Worm (Caenorhabditis elegans) whole organism, L1 larva: Measurements from ENCODE around the gene T05H10.8.

ENCODE experiments used
- C34B4.2 ChIP-seq: sonication (generic microtip); optimal IDR thresholded peaks from 2 replicates; lab custom pipeline; 2017; ENCODE audit warnings: mild to moderate bottlenecking, missing genetic modification characterization, missing compliant biosample characterization
- aly-2 ChIP-seq: fragments of 150-350 bp; optimal IDR thresholded peaks from 2 replicates; lab custom pipeline; 2014; ENCODE audit warnings: missing biosample characterization, missing genetic modification characterization
- blmp-1 ChIP-seq: fragments of 150-350 bp; optimal IDR thresholded peaks from 2 replicates; lab custom pipeline; 2014; ENCODE audit warnings: missing biosample characterization, missing genetic modification characterization
- ces-1 ChIP-seq: fragments of 150-350 bp; optimal IDR thresholded peaks from 2 replicates; lab custom pipeline; 2014; ENCODE audit warnings: missing biosample characterization, missing genetic modification reagents, missing genetic modification characterization
- dpl-1 ChIP-seq, 3 experiments: fragments of 150-350 bp in 2 of 3; sonication (generic microtip) in 1 of 3; optimal IDR thresholded peaks; 2 replicates each; lab custom pipeline; 2014 to 2017; ENCODE audit warnings: missing biosample characterization in 3 of 3, missing genetic modification characterization in 3 of 3, missing genetic modification reagents in 3 of 3
- dsc-1 ChIP-seq: sonication (generic microtip); optimal IDR thresholded peaks from 2 replicates; lab custom pipeline; 2016; ENCODE audit warnings: mild to moderate bottlenecking, missing genetic modification characterization, missing compliant biosample characterization
- efl-1 ChIP-seq, 4 experiments: fragments of 150-350 bp; optimal IDR thresholded peaks in 3 of 4; peaks in 1 of 4; 1 replicate in 1 of 4; 2 replicates in 3 of 4; lab custom pipeline; 2014; ENCODE audit warnings: missing biosample characterization in 2 of 4, missing genetic modification characterization in 2 of 4, missing genetic modification reagents in 2 of 4
- elt-3 ChIP-seq, 6 experiments: fragments of 150-350 bp in 1 of 6; sonication (generic microtip); optimal IDR thresholded peaks; 2 replicates each; lab custom pipeline; 2017 to 2018; ENCODE audit warnings: missing biosample characterization in 6 of 6, missing genetic modification characterization in 6 of 6, inconsistent platforms in 1 of 6
- ets-5 ChIP-seq: fragments of 200-800 bp; sonication (Bioruptor generic); IDR thresholded peaks from 2 replicates; pipeline ENCODE4 v1.3.6; 2022; ENCODE audit warnings: missing genetic modification characterization, missing compliant biosample characterization
- hpl-2 ChIP-seq: fragments of 150-350 bp; optimal IDR thresholded peaks from 2 replicates; lab custom pipeline; 2014; ENCODE audit warnings: missing biosample characterization, missing genetic modification reagents, missing genetic modification characterization
- jun-1 ChIP-seq: fragments of 150-350 bp; optimal IDR thresholded peaks from 2 replicates; lab custom pipeline; 2014; ENCODE audit warnings: missing biosample characterization, missing genetic modification reagents, missing genetic modification characterization
- lin-14 ChIP-seq: fragments of 200-800 bp; sonication (Bioruptor generic); optimal IDR thresholded peaks from 2 replicates; lab custom pipeline; 2018; ENCODE audit warnings: mild to moderate bottlenecking, missing genetic modification characterization, moderate library complexity, missing compliant biosample characterization
- lin-15B ChIP-seq: fragments of 150-350 bp; sonication (generic microtip); optimal IDR thresholded peaks from 3 replicates; lab custom pipeline; 2014; ENCODE audit warnings: missing biosample characterization, missing genetic modification characterization
- lin-35 ChIP-seq, 2 experiments: fragments of 150-350 bp; optimal IDR thresholded peaks; 2 replicates each; lab custom pipeline; 2014; ENCODE audit warnings: missing biosample characterization in 2 of 2, missing genetic modification characterization in 2 of 2, missing genetic modification reagents in 2 of 2
- lin-39 ChIP-seq: fragments of 150-350 bp; optimal IDR thresholded peaks from 2 replicates; lab custom pipeline; 2014; ENCODE audit warnings: missing biosample characterization, missing genetic modification reagents, missing genetic modification characterization
- lsy-2 ChIP-seq, 2 experiments: fragments of 150-350 bp; optimal IDR thresholded peaks; 2 replicates each; lab custom pipeline; 2014; ENCODE audit warnings: missing biosample characterization in 2 of 2, missing genetic modification characterization in 2 of 2
- mab-9 ChIP-seq: fragments of 200-800 bp; sonication (Bioruptor generic); IDR thresholded peaks from 2 replicates; pipeline ENCODE4 v1.3.6; 2022; ENCODE audit warnings: missing genetic modification reagents, missing genetic modification characterization, missing compliant biosample characterization
- mep-1 ChIP-seq: fragments of 150-350 bp; optimal IDR thresholded peaks from 2 replicates; lab custom pipeline; 2014; ENCODE audit warnings: missing biosample characterization, missing genetic modification characterization
- nhr-11 ChIP-seq: fragments of 150-350 bp; optimal IDR thresholded peaks from 2 replicates; lab custom pipeline; 2014; ENCODE audit warnings: missing biosample characterization, missing genetic modification characterization
- nhr-20 ChIP-seq: sonication (generic microtip); optimal IDR thresholded peaks from 2 replicates; lab custom pipeline; 2016; ENCODE audit warnings: mild to moderate bottlenecking, missing genetic modification characterization, missing compliant biosample characterization
- nhr-28 ChIP-seq: fragments of 150-350 bp; optimal IDR thresholded peaks from 2 replicates; lab custom pipeline; 2014; ENCODE audit warnings: missing biosample characterization, missing genetic modification characterization
- nhr-71 ChIP-seq: sonication (generic microtip); optimal IDR thresholded peaks from 2 replicates; lab custom pipeline; 2016; ENCODE audit warnings: mild to moderate bottlenecking, missing genetic modification characterization, moderate library complexity, missing compliant biosample characterization
- nhr-84 ChIP-seq: sonication (generic microtip); optimal IDR thresholded peaks from 2 replicates; lab custom pipeline; 2017; ENCODE audit warnings: missing biosample characterization, missing genetic modification characterization
- nhr-85 ChIP-seq: sonication (generic microtip); peaks from one replicate; lab custom pipeline; 2016; ENCODE audit warnings: missing genetic modification characterization, inconsistent platforms, missing compliant biosample characterization
- nhr-90 ChIP-seq: sonication (generic microtip); optimal IDR thresholded peaks from 2 replicates; lab custom pipeline; 2016; ENCODE audit warnings: mild to moderate bottlenecking, missing genetic modification characterization, missing compliant biosample characterization; ENCODE audit not compliant: poor library complexity
- pqm-1 ChIP-seq: sonication (generic microtip); optimal IDR thresholded peaks from 3 replicates; lab custom pipeline; 2017; ENCODE audit warnings: missing biosample characterization, missing genetic modification characterization
- snu-23 ChIP-seq: sonication (generic microtip); optimal IDR thresholded peaks from 2 replicates; lab custom pipeline; 2016; ENCODE audit warnings: missing genetic modification characterization, missing compliant biosample characterization
- swsn-7 ChIP-seq: sonication (generic microtip); optimal IDR thresholded peaks from 2 replicates; lab custom pipeline; 2016; ENCODE audit warnings: missing genetic modification characterization, missing compliant biosample characterization
- unc-30 ChIP-seq: sonication (generic microtip); optimal IDR thresholded peaks from 2 replicates; lab custom pipeline; 2017; ENCODE audit warnings: missing biosample characterization, missing genetic modification characterization
- unc-62 ChIP-seq: fragments of 150-350 bp; optimal IDR thresholded peaks from 2 replicates; lab custom pipeline; 2014; ENCODE audit warnings: missing biosample characterization, missing genetic modification reagents, missing genetic modification characterization
- unc-86 ChIP-seq: sonication (generic microtip); optimal IDR thresholded peaks from 2 replicates; lab custom pipeline; 2016; ENCODE audit warnings: missing genetic modification characterization, missing compliant biosample characterization
- unc-98 ChIP-seq: fragments of 200-800 bp; sonication (Bioruptor generic); IDR thresholded peaks from 2 replicates; pipeline ENCODE4 v1.3.6; 2022; ENCODE audit warnings: missing genetic modification characterization, missing compliant biosample characterization
- vab-15 ChIP-seq: sonication (generic microtip); optimal IDR thresholded peaks from 2 replicates; lab custom pipeline; 2017; ENCODE audit warnings: missing genotype, mild to moderate bottlenecking, missing genetic modification characterization, missing compliant biosample characterization
- zag-1 ChIP-seq: fragments of 150-350 bp; optimal IDR thresholded peaks from 2 replicates; lab custom pipeline; 2014; ENCODE audit warnings: missing biosample characterization, missing genetic modification characterization
- ztf-4 ChIP-seq: fragments of 150-350 bp; optimal IDR thresholded peaks from 2 replicates; lab custom pipeline; 2014; ENCODE audit warnings: missing biosample characterization, missing genetic modification characterization

The T05H10.8 gene

DNA sequence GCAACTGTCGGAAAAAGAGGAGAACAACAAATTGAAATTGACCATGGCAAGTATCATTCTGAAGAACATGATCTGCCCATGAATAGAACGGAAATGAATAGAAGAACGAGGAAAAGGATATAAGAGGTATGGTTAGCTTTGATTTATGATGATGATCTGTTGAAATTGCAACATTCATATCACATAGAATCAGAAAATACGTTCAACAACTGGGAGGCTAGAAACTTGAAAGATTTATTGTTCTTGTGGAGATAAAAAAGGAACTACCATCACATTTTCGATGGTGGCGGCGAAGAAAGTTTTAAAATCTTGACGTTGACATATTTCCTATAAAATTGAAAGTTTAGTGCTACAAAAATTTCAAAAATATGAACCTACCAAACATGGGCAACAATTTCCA is 34.4 kb downstream of the T05H10.8 start:
- TF ChIP-seq lsy-2 (tag; optimal IDR thresholded peaks at IDR 0.05; lab: Kevin White, UChicago) (no peak), vab-15 (tag; lab: Kevin White, UChicago) (no peak), nhr-20 (tag; lab: Kevin White, UChicago) (no peak), unc-86 (tag; lab: Kevin White, UChicago) (no peak), dsc-1 (tag; lab: Kevin White, UChicago) (no peak), lin-15B (tag; lab: Kevin White, UChicago) (no peak), efl-1 (optimal IDR thresholded peaks at IDR 0.05; lab: Kevin White, UChicago) (no peak), efl-1 (GFP tag; optimal IDR thresholded peaks at IDR 0.05 in 1 of 2; lab: Kevin White, UChicago) (no peak), hpl-2 (GFP tag; lab: Kevin White, UChicago) (no peak), pqm-1 (tag; lab: Kevin White, UChicago) (no peak), nhr-11 (tag; lab: Kevin White, UChicago) (no peak), C34B4.2 (tag; lab: Kevin White, UChicago) (no peak), unc-98 (no peak), aly-2 (no peak), zag-1 (no peak), nhr-28 (tag; lab: Kevin White, UChicago) (no peak)

- TF ChIP-seq ets-5, result no peak
- no peak for TF ChIP-seq unc-62 (GFP tag; lab: Kevin White, UChicago)
- peak; percentile 58 for TF ChIP-seq blmp-1 (tag; lab: Kevin White, UChicago)
- TF ChIP-seq lin-14 (GFP tag; lab: Kevin White, UChicago), result no peak
- TF ChIP-seq swsn-7 (tag; lab: Kevin White, UChicago), result no peak
- TF ChIP-seq elt-3 (tag; optimal IDR thresholded peaks at IDR 0.05; lab: Kevin White, UChicago), result no peak
- TF ChIP-seq, all 84 proteins: peak for 1
These were observed 35.0 kb downstream of the T05H10.8 start for ce11 chrII:8093914-8094313.

DNA sequence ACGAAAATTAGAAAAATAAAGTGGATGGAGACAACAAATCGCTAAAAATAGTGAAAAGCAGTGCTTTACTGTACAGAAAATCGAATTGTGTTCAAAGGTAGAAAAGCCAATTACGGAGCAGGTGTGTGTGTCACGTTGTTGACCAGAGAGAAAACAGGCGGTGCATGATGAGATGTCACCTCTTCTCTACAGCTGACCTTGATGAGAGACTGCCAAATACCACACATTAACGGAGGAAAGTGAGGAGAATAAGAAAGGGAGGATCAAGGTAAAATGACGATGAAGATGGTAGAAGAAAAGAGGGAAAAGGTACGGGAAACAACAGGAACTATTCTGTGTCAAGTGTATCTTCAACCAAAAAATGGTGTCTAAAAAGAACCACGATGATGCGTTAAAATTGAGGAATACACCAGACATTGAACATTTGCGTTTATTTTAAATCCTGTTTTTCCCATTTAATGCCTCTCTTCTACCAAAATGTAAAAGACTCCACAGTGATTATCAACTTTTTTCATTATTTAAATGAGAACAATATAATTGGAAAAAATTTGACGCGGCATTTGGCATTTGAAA is 40.4 kb downstream of the T05H10.8 start:
- TF ChIP-seq nhr-71 (tag; lab: Kevin White, UChicago) (peak; percentile 35), nhr-20 (tag; lab: Kevin White, UChicago) (peak; percentile 9), lin-14 (GFP tag; lab: Kevin White, UChicago) (peak; percentile 76), nhr-85 (peak; percentile 84), vab-15 (tag; lab: Kevin White, UChicago) (no peak), lin-35 (GFP tag; optimal IDR thresholded peaks at IDR 0.05; lab: Kevin White, UChicago) (peak in 1 of 2 experiments; percentile 27), lin-15B (tag; lab: Kevin White, UChicago) (no peak), mab-9 (GFP tag; lab: Robert Waterston, UW) (no peak), snu-23 (GFP tag; lab: Kevin White, UChicago) (peak; percentile 51), dpl-1 (GFP tag; optimal IDR thresholded peaks at IDR 0.05; lab: Kevin White, UChicago) (peak in 1 of 3 experiments; percentile 0), lin-39 (no peak), mep-1 (peak; percentile 53), aly-2 (no peak), blmp-1 (tag; lab: Kevin White, UChicago) (peak; percentile 93), elt-3 (tag; optimal IDR thresholded peaks at IDR 0.05; lab: Kevin White, UChicago) (peak in 1 of 6 experiments; percentile 3), ces-1 (GFP tag; lab: Kevin White, UChicago) (no peak), efl-1 (optimal IDR thresholded peaks at IDR 0.05; lab: Kevin White, UChicago) (no peak), efl-1 (GFP tag; optimal IDR thresholded peaks at IDR 0.05 in 1 of 2; lab: Kevin White, UChicago) (peak in 1 of 2 experiments; percentile 92)

DNA sequence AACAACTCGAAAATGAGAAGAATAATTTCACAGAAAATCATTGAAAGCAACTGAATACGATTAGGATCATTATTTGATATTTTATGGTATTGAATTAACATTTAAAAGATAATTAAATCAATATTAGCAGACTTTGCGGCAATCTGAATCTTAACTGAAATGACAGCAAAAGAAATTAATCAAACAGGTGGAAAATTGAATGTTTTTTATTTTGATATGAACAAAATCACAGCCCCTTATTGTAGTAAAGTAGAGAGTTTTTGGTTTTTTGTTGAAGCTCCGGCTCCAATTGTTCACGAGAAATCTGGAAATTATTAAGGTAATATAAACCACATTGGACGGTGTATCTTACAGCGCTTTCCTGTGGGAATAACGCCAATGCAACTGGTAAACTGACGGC is 43.2 kb downstream of the T05H10.8 start, which contains the start of gene sre-2:
TSS of gene sre-2 (minus strand) at position 101 of the 400 bp plus-strand sequence.
- TF ChIP-seq unc-30 (tag; lab: Kevin White, UChicago) (no peak), unc-86 (tag; lab: Kevin White, UChicago) (no peak), nhr-84 (tag; lab: Kevin White, UChicago) (no peak), ztf-4 (tag; lab: Kevin White, UChicago) (no peak), jun-1 (tag; lab: Kevin White, UChicago) (no peak), nhr-90 (tag; lab: Kevin White, UChicago) (no peak)
- TF ChIP-seq, all 84 proteins: peak for 0
